Worm (Caenorhabditis elegans) whole organism, L2 larva: ENCODE measurements around the gene F53C3.1.

Source experiments
- C34F6.9 ChIP-seq: fragments of 150-350 bp; optimal IDR thresholded peaks from 2 replicates; lab custom pipeline; 2014; ENCODE audit warnings: missing biosample characterization, missing genetic modification characterization
- Y55F3AM.14 ChIP-seq: fragments of 200-800 bp; sonication (Bioruptor generic); optimal IDR thresholded peaks from 2 replicates; lab custom pipeline; 2018; ENCODE audit warnings: mild to moderate bottlenecking, missing genetic modification characterization, missing compliant biosample characterization
- ama-1 ChIP-seq: fragments of 150-350 bp; optimal IDR thresholded peaks from 2 replicates; lab custom pipeline; 2018; ENCODE audit warnings: inconsistent platforms
- elt-3 ChIP-seq: sonication (generic microtip); optimal IDR thresholded peaks from 2 replicates; lab custom pipeline; 2017; ENCODE audit warnings: missing biosample characterization, missing genetic modification characterization
- fos-1 ChIP-seq: fragments of 150-350 bp; optimal IDR thresholded peaks from 2 replicates; lab custom pipeline; 2014; ENCODE audit warnings: missing biosample characterization, missing genetic modification characterization
- lin-39 ChIP-seq: fragments of 150-350 bp; optimal IDR thresholded peaks from 2 replicates; lab custom pipeline; 2014; ENCODE audit warnings: missing biosample characterization, missing genetic modification reagents, missing genetic modification characterization
- lsy-2 ChIP-seq, 2 experiments: fragments of 150-350 bp in 1 of 2; sonication (generic microtip) in 1 of 2; optimal IDR thresholded peaks; 2 replicates each; lab custom pipeline; 2014 to 2017; ENCODE audit warnings: missing biosample characterization in 2 of 2, missing genetic modification characterization in 2 of 2
- mdl-1 ChIP-seq, 2 experiments: fragments of 150-350 bp in 1 of 2; sonication (generic microtip) in 1 of 2; optimal IDR thresholded peaks; 2 replicates each; lab custom pipeline; 2017; ENCODE audit warnings: missing biosample characterization in 2 of 2, missing genetic modification characterization in 2 of 2
- nhr-11 ChIP-seq: fragments of 150-350 bp; optimal IDR thresholded peaks from 2 replicates; lab custom pipeline; 2014; ENCODE audit warnings: missing biosample characterization, missing genetic modification characterization
- nhr-237 ChIP-seq: fragments of 150-350 bp; optimal IDR thresholded peaks from 2 replicates; lab custom pipeline; 2014; ENCODE audit warnings: missing biosample characterization, missing genetic modification characterization
- nhr-25 ChIP-seq: fragments of 150-350 bp; sonication (generic microtip); optimal IDR thresholded peaks from 3 replicates; lab custom pipeline; 2014; ENCODE audit warnings: missing biosample characterization, missing genetic modification characterization
- snpc-4 ChIP-seq: fragments of 150-350 bp; optimal IDR thresholded peaks from 2 replicates; lab custom pipeline; 2014; ENCODE audit warnings: missing biosample characterization, missing genetic modification characterization
- unc-39 ChIP-seq: fragments of 150-350 bp; optimal IDR thresholded peaks from 2 replicates; lab custom pipeline; 2014; ENCODE audit warnings: missing biosample characterization, missing genetic modification characterization
- ztf-4 ChIP-seq: fragments of 150-350 bp; optimal IDR thresholded peaks from 2 replicates; lab custom pipeline; 2014; ENCODE audit warnings: missing biosample characterization, missing genetic modification characterization

F53C3.1 gene

ce11 chrII:3960276-3960675 is 48.5 kb downstream of the F53C3.1 start (continued):
- TF ChIP-seq unc-39 (tag; lab: Kevin White, UChicago) = no peak

- peak; percentile 21 for TF ChIP-seq Y55F3AM.14
- TF ChIP-seq lin-39 (tag; lab: Kevin White, UChicago) = no peak
- no peak for TF ChIP-seq fos-1 (tag; lab: Kevin White, UChicago)
- TF ChIP-seq snpc-4 (tag; lab: Kevin White, UChicago) = no peak
- TF ChIP-seq mdl-1 (tag; optimal IDR thresholded peaks at IDR 0.05; lab: Kevin White, UChicago) = no peak
- no peak for TF ChIP-seq ama-1 (lab: Kevin White, UChicago)
- TF ChIP-seq ztf-4 (tag; lab: Kevin White, UChicago) = no peak
- TF ChIP-seq elt-3 = no peak
- no peak for TF ChIP-seq nhr-11 (tag; lab: Kevin White, UChicago)
- TF ChIP-seq nhr-237 = no peak
- TF ChIP-seq lsy-2 (tag; optimal IDR thresholded peaks at IDR 0.05; lab: Kevin White, UChicago) = peak in 1 of 2 experiments; percentile 33
- no peak for TF ChIP-seq nhr-25 (tag; lab: Kevin White, UChicago)
- peak; percentile 32 for TF ChIP-seq C34F6.9 (tag; lab: Kevin White, UChicago)
Measured at ce11 chrII:3961256-3961655, 49.4 kb downstream of the F53C3.1 start.
